Worm (Caenorhabditis elegans) whole organism, midembryonic: Measurements from ENCODE around the gene C37H5.13.

ENCODE experiments used
- flt-1 ChIP-seq: fragments of 200-800 bp; sonication (Bioruptor generic); IDR thresholded peaks from 2 replicates; pipeline ENCODE4 v1.3.6; 2022; ENCODE audit warnings: missing genetic modification characterization, missing compliant biosample characterization
- klf-2 ChIP-seq: fragments of 200-800 bp; sonication (Bioruptor generic); conservative IDR thresholded peaks from 2 replicates; pipeline ENCODE4 v1.3.6; 2022; ENCODE audit warnings: missing genetic modification reagents, missing genetic modification characterization, missing compliant biosample characterization
- tab-1 ChIP-seq: fragments of 200-800 bp; sonication (Bioruptor generic); IDR thresholded peaks from 2 replicates; pipeline ENCODE4 v1.3.6; 2022; ENCODE audit warnings: missing genetic modification characterization, missing compliant biosample characterization
- ztf-23 ChIP-seq: fragments of 200-800 bp; sonication (Bioruptor generic); IDR thresholded peaks from 2 replicates; pipeline ENCODE4 v1.3.6; 2022; ENCODE audit warnings: missing genetic modification reagents, missing genetic modification characterization, missing compliant biosample characterization
- ztf-29 ChIP-seq: fragments of 200-800 bp; sonication (Bioruptor generic); IDR thresholded peaks from 2 replicates; pipeline ENCODE4 v1.3.6; 2022; ENCODE audit warnings: missing genetic modification reagents, missing genetic modification characterization, missing compliant biosample characterization

- TF ChIP-seq ztf-23 (GFP tag; lab: Robert Waterston, UW), result no peak
- TF ChIP-seq flt-1 (GFP tag; lab: Robert Waterston, UW), result no peak
- no peak for TF ChIP-seq ztf-29 (GFP tag; lab: Robert Waterston, UW)
- TF ChIP-seq klf-2 (GFP tag; lab: Robert Waterston, UW), result no peak
- no peak for TF ChIP-seq tab-1
Observed at ce11 chrV:4903696-4904095, 40.9 kb upstream of the C37H5.13 start, which contains the start of gene ugt-8.
